Fruit fly (Drosophila melanogaster): Measurements from ENCODE around the gene knrl.

Gene knrl

DNA sequence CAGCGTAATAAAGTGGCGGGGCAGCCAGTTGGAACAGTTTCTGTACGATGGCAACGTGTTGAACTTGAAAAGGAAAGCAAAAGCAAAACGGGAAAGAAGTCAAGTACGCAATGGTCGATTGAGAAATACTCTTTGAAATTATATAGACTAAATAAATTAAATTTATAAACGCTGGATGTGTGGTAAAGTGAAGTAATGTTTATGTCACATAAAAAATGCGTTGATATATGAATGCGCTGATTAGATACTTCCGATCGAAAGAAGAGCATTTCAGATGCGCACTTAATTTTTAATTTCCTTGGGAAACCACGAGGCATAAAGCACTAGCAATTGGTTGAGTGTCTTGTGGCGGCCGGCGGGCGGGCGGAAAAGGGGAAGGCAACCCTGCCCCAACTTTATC lies 7.6 kb downstream of the knrl start (continued):
- TF ChIP-seq CG4328 (GFP tag; optimal IDR thresholded peaks at IDR 0.05): no peak
- no peak for TF ChIP-seq cwo (GFP tag; optimal IDR thresholded peaks at IDR 0.05)
- no peak for TF ChIP-seq kni (GFP tag; optimal IDR thresholded peaks at IDR 0.05)
- TF ChIP-seq CG15601 (tag; optimal IDR thresholded peaks at IDR 0.05): peak; percentile 38
- TF ChIP-seq Dip2 (GFP tag; IDR thresholded peaks at IDR 0.05): no peak
- no peak for TF ChIP-seq cg (GFP tag; optimal IDR thresholded peaks at IDR 0.05)
- no peak for TF ChIP-seq CG10959 (GFP tag; IDR thresholded peaks at IDR 0.05)
- no peak for TF ChIP-seq CG6813 (GFP tag; optimal IDR thresholded peaks at IDR 0.05)
- TF ChIP-seq CG12299 (tag; optimal IDR thresholded peaks at IDR 0.05): no peak
- 0 out of 3 replicates have a peak, but pooled peaks have one; percentile 14 for TF ChIP-seq H15 (GFP tag; IDR thresholded peaks at IDR 0.05)
- TF ChIP-seq disco-r (GFP tag; optimal IDR thresholded peaks at IDR 0.05): no peak
- TF ChIP-seq Xrp1 (GFP tag; IDR thresholded peaks at IDR 0.05): peak; percentile 49

- TF ChIP-seq sc (optimal IDR thresholded peaks at IDR 0.05) (no peak), sc (GFP tag; optimal IDR thresholded peaks at IDR 0.05) (no peak), dm (GFP tag; optimal IDR thresholded peaks at IDR 0.05) (no peak), CG16815 (GFP tag; optimal IDR thresholded peaks at IDR 0.05) (no peak), CG1647 (GFP tag; optimal IDR thresholded peaks at IDR 0.05) (no peak), bab2 (GFP tag; optimal IDR thresholded peaks at IDR 0.05) (no peak), CG42726 (GFP tag; IDR thresholded peaks at IDR 0.05; ENCODE audit: partially characterized antibody) (no peak), CG10431 (GFP tag; optimal IDR thresholded peaks at IDR 0.05) (no peak), Drgx (GFP tag; IDR thresholded peaks at IDR 0.05) (peak; percentile 64), otp (GFP tag; IDR thresholded peaks at IDR 0.05) (no peak)
Observed at dm6 chr3L:20610452-20610851, 10.0 kb downstream of the knrl start.

DNA sequence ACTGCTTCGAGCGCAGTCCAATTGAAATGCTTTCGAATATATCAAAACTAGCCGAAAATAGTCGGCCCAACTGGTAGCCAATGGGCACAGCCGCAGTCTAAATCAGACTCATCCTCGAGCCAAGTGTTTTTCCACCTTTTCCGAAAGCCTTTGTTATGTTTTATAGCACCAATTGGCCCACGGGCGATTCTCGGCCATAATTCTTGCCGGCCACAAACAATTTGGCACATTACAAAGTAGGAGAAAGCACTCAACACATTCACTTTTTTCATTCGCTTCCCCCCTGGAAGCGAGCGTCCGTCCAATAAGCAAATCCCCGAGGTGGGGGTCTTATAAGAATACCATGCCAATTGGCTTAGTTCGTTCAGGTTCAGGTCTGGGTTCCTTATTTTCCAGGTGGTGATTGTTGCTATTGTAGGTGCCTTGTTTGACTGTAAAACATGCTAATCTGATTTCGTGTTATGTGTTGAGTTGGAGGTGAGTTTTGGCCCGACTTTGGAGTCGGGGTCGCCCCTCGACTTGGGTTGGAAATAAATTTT lies 16.7 kb downstream of the knrl start:
- TF ChIP-seq gfzf (GFP tag; optimal IDR thresholded peaks at IDR 0.05) (no peak), insv (GFP tag; optimal IDR thresholded peaks at IDR 0.05) (peak; percentile 58 to 94), az2 (GFP tag; optimal IDR thresholded peaks at IDR 0.05) (no peak), Elba2 (GFP tag; optimal IDR thresholded peaks at IDR 0.05) (peak; percentile 97)

- TF ChIP-seq Myb (GFP tag; optimal IDR thresholded peaks at IDR 0.05): no peak
- no peak for TF ChIP-seq CG8089 (GFP tag; optimal IDR thresholded peaks at IDR 0.05)
- TF ChIP-seq CG10979 (tag; optimal IDR thresholded peaks at IDR 0.05): no peak
- no peak for TF ChIP-seq mld (GFP tag; IDR thresholded peaks at IDR 0.05; ENCODE audit: partially characterized antibody)
- TF ChIP-seq tio (GFP tag; optimal IDR thresholded peaks at IDR 0.05): no peak
- peak; percentile 46 for TF ChIP-seq sens (GFP tag)
- TF ChIP-seq bsh (GFP tag; optimal IDR thresholded peaks at IDR 0.05): peak in 1 of 2 experiments; percentile 22
- TF ChIP-seq gt (GFP tag; IDR thresholded peaks at IDR 0.05): no peak
- no peak for TF ChIP-seq CG16815 (GFP tag; optimal IDR thresholded peaks at IDR 0.05)
- TF ChIP-seq CG11504 (tag; optimal IDR thresholded peaks at IDR 0.05): peak; percentile 6
- TF ChIP-seq CG4820 (GFP tag; optimal IDR thresholded peaks at IDR 0.05): no peak
- no peak for TF ChIP-seq scrt (GFP tag; optimal IDR thresholded peaks at IDR 0.05)
Observed at dm6 chr3L:20602634-20603033, 17.8 kb downstream of the knrl start.

Data from whole organism, embryonic.